Fruit fly (Drosophila melanogaster): ENCODE data around the gene CG31446.

The CG31446 gene

dm6 chr3R:15672302-15672701 lies 20.6 kb upstream of the CG31446 start:
- no peak for TF ChIP-seq CG4496 (GFP tag; IDR thresholded peaks at IDR 0.05)
- TF ChIP-seq CG32121 (GFP tag; IDR thresholded peaks at IDR 0.05) = no peak
- TF ChIP-seq CG17806 (tag; optimal IDR thresholded peaks at IDR 0.05) = no peak
- TF ChIP-seq gl (tag; optimal IDR thresholded peaks at IDR 0.05) = no peak
- no peak for TF ChIP-seq Snoo (tag; optimal IDR thresholded peaks at IDR 0.05)
- no peak for TF ChIP-seq Pif1A (GFP tag; optimal IDR thresholded peaks at IDR 0.05)
- TF ChIP-seq CG15710 (tag; optimal IDR thresholded peaks at IDR 0.05) = no peak
- TF ChIP-seq CG10348 (GFP tag; IDR thresholded peaks at IDR 0.05) = no peak
- no peak for TF ChIP-seq rn (GFP tag; IDR thresholded peaks at IDR 0.05)
- TF ChIP-seq CG8301 (tag; optimal IDR thresholded peaks at IDR 0.05) = no peak

- no peak for TF ChIP-seq Ets98B (GFP tag; IDR thresholded peaks at IDR 0.05)
- TF ChIP-seq fd96Ca (GFP tag; IDR thresholded peaks at IDR 0.05) = no peak
- TF ChIP-seq CG15710 (tag; optimal IDR thresholded peaks at IDR 0.05) = no peak
- TF ChIP-seq CG14655 (GFP tag; optimal IDR thresholded peaks at IDR 0.05) = no peak
- no peak for TF ChIP-seq EcR (GFP tag; optimal IDR thresholded peaks at IDR 0.05)
- no peak for TF ChIP-seq CG32121 (GFP tag; IDR thresholded peaks at IDR 0.05)
- TF ChIP-seq CG8301 (tag; optimal IDR thresholded peaks at IDR 0.05) = no peak
- no peak for TF ChIP-seq CG34367 (tag; optimal IDR thresholded peaks at IDR 0.05)
- TF ChIP-seq Snoo (tag; optimal IDR thresholded peaks at IDR 0.05) = no peak
- TF ChIP-seq D1 (tag; optimal IDR thresholded peaks at IDR 0.05) = no peak
These were observed 19.6 kb upstream of the CG31446 start for dm6 chr3R:15673248-15673647.

- no peak for TF ChIP-seq CG10348 (GFP tag; IDR thresholded peaks at IDR 0.05)
- 0 out of 3 replicates have a peak, but pooled peaks have one; percentile 30 for TF ChIP-seq CG4496 (GFP tag; IDR thresholded peaks at IDR 0.05)
- TF ChIP-seq D1 (tag; optimal IDR thresholded peaks at IDR 0.05) = no peak
- peak; percentile 38 for TF ChIP-seq CG15710 (tag; optimal IDR thresholded peaks at IDR 0.05)
- TF ChIP-seq CG9948 (tag; optimal IDR thresholded peaks at IDR 0.05) = peak; percentile 11
- TF ChIP-seq EcR (GFP tag; optimal IDR thresholded peaks at IDR 0.05) = peak; percentile 7
- peak; percentile 9 for TF ChIP-seq CG34367 (tag; optimal IDR thresholded peaks at IDR 0.05)
- TF ChIP-seq CG14655 (GFP tag; optimal IDR thresholded peaks at IDR 0.05) = peak; percentile 54
- peak; percentile 19 for TF ChIP-seq CG8159 (tag; optimal IDR thresholded peaks at IDR 0.05)
- TF ChIP-seq fd96Ca (GFP tag; IDR thresholded peaks at IDR 0.05) = peak; percentile 62
- peak; percentile 39 for TF ChIP-seq Ets98B (GFP tag; IDR thresholded peaks at IDR 0.05)
- TF ChIP-seq CG12605 (GFP tag; IDR thresholded peaks at IDR 0.05) = peak; percentile 16; the same call in 1 of the 2 replicates
- TF ChIP-seq CG13204 (GFP tag; optimal IDR thresholded peaks at IDR 0.05) = no peak
- peak; percentile 21; the same call in 1 of the 2 replicates for TF ChIP-seq rn (GFP tag; IDR thresholded peaks at IDR 0.05)
- TF ChIP-seq CG17806 (tag; optimal IDR thresholded peaks at IDR 0.05) = no peak
- peak; percentile 45; the same call in 1 of the 2 replicates for TF ChIP-seq CG32121 (GFP tag; IDR thresholded peaks at IDR 0.05)
- TF ChIP-seq gl (tag; optimal IDR thresholded peaks at IDR 0.05) = no peak
- TF ChIP-seq Pif1A (GFP tag; optimal IDR thresholded peaks at IDR 0.05) = no peak
- TF ChIP-seq Pif1B (GFP tag; optimal IDR thresholded peaks at IDR 0.05) = peak; percentile 24
- TF ChIP-seq Snoo (tag; optimal IDR thresholded peaks at IDR 0.05) = no peak
- no peak for TF ChIP-seq CG8301 (tag; optimal IDR thresholded peaks at IDR 0.05)
These were observed 16.5 kb upstream of the CG31446 start for dm6 chr3R:15676186-15677073.

DNA sequence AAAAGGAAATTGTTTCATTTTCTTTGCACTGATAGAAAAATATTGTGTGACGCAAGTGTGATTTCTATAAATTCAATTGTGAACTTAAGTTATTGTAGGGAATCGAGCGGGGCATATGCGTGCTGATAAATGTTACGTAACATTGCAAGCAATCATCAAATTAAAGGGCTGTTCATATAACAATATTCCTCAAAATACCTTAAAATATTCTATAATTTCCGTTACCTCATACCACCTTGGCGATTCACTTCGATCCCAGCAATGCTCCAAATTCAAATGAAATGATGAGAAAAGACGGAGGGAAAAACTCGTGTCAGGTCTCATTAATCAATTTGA lies 15.8 kb upstream of the CG31446 start:
- TF ChIP-seq CG10348 (GFP tag; IDR thresholded peaks at IDR 0.05) = no peak
- TF ChIP-seq CG34367 (tag; optimal IDR thresholded peaks at IDR 0.05) = no peak
- no peak for TF ChIP-seq CG15710 (tag; optimal IDR thresholded peaks at IDR 0.05)
- no peak for TF ChIP-seq CG32121 (GFP tag; IDR thresholded peaks at IDR 0.05)
- no peak for TF ChIP-seq EcR (GFP tag; optimal IDR thresholded peaks at IDR 0.05)
- no peak for TF ChIP-seq Snoo (tag; optimal IDR thresholded peaks at IDR 0.05)
- no peak for TF ChIP-seq CG12605 (GFP tag; IDR thresholded peaks at IDR 0.05)
- no peak for TF ChIP-seq CG14655 (GFP tag; optimal IDR thresholded peaks at IDR 0.05)
- no peak for TF ChIP-seq D1 (tag; optimal IDR thresholded peaks at IDR 0.05)
- TF ChIP-seq Pif1B (GFP tag; optimal IDR thresholded peaks at IDR 0.05) = no peak
- TF ChIP-seq CG8301 (tag; optimal IDR thresholded peaks at IDR 0.05) = no peak
- TF ChIP-seq gl (tag; optimal IDR thresholded peaks at IDR 0.05) = no peak
- TF ChIP-seq Pif1A (GFP tag; optimal IDR thresholded peaks at IDR 0.05) = no peak
- no peak for TF ChIP-seq rn (GFP tag; IDR thresholded peaks at IDR 0.05)
- no peak for TF ChIP-seq CG4496 (GFP tag; IDR thresholded peaks at IDR 0.05)
- no peak for TF ChIP-seq CG17806 (tag; optimal IDR thresholded peaks at IDR 0.05)
- no peak for TF ChIP-seq Ets98B (GFP tag; IDR thresholded peaks at IDR 0.05)

- no peak for TF ChIP-seq CG12605 (GFP tag; IDR thresholded peaks at IDR 0.05)
- no peak for TF ChIP-seq CG13204 (GFP tag; optimal IDR thresholded peaks at IDR 0.05)
- TF ChIP-seq CG4496 (GFP tag; IDR thresholded peaks at IDR 0.05) = no peak
- TF ChIP-seq gl (tag; optimal IDR thresholded peaks at IDR 0.05) = no peak
- no peak for TF ChIP-seq CG17806 (tag; optimal IDR thresholded peaks at IDR 0.05)
- TF ChIP-seq Snoo (tag; optimal IDR thresholded peaks at IDR 0.05) = no peak
- no peak for TF ChIP-seq D1 (tag; optimal IDR thresholded peaks at IDR 0.05)
- no peak for TF ChIP-seq CG15710 (tag; optimal IDR thresholded peaks at IDR 0.05)
- no peak for TF ChIP-seq fd96Ca (GFP tag; IDR thresholded peaks at IDR 0.05)
- TF ChIP-seq EcR (GFP tag; optimal IDR thresholded peaks at IDR 0.05) = no peak
- TF ChIP-seq CG34367 (tag; optimal IDR thresholded peaks at IDR 0.05) = no peak
- TF ChIP-seq CG9948 (tag; optimal IDR thresholded peaks at IDR 0.05) = no peak
- no peak for TF ChIP-seq CG10348 (GFP tag; IDR thresholded peaks at IDR 0.05)
These were observed 15.3 kb upstream of the CG31446 start for dm6 chr3R:15677550-15677973.

Measured in whole organism, pupa.